Fruit fly (Drosophila melanogaster) whole organism, embryonic: Measurements from ENCODE around the gene Rab3-GAP.

Experiments used
- Awh ChIP-seq: fragments of 200-800 bp; sonication (Bioruptor generic); IDR thresholded peaks from 2 replicates; pipeline ENCODE4, ENCODE4 v1.3.6; 2022; ENCODE audit warnings: missing biosample characterization, missing genetic modification characterization
- B-H2 ChIP-seq: fragments of 200-800 bp; sonication (Bioruptor generic); optimal IDR thresholded peaks from 2 replicates; lab custom pipeline; 2018; ENCODE audit warnings: missing biosample characterization, mild to moderate bottlenecking, missing genetic modification characterization
- CG10431 ChIP-seq: fragments of 200-800 bp; sonication (Bioruptor generic); optimal IDR thresholded peaks from 3 replicates; lab custom pipeline; 2018; ENCODE audit warnings: missing biosample characterization, mild to moderate bottlenecking, missing genetic modification characterization
- CG10654 ChIP-seq: fragments of 200-800 bp; sonication (Bioruptor generic); optimal IDR thresholded peaks from 2 replicates; lab custom pipeline; 2016; ENCODE audit warnings: missing biosample characterization, missing genetic modification characterization
- CG10979 ChIP-seq: fragments of 200-800 bp; sonication (Bioruptor generic); optimal IDR thresholded peaks from 2 replicates; lab custom pipeline; 2018; ENCODE audit warnings: missing biosample characterization, mild to moderate bottlenecking, missing genetic modification characterization, moderate library complexity
- CG11093 ChIP-seq: fragments of 200-800 bp; sonication (Bioruptor generic); IDR thresholded peaks from 3 replicates; pipeline ENCODE4 v1.3.6; 2022; ENCODE audit warnings: missing biosample characterization, missing genetic modification characterization
- CG11723 ChIP-seq: fragments of 200-800 bp; sonication (Bioruptor generic); optimal IDR thresholded peaks from 2 replicates; lab custom pipeline; 2017; ENCODE audit warnings: missing biosample characterization, mild to moderate bottlenecking, missing genetic modification characterization
- CG12236 ChIP-seq: fragments of 200-800 bp; sonication (Bioruptor generic); optimal IDR thresholded peaks from 2 replicates; lab custom pipeline; 2016; ENCODE audit warnings: missing biosample characterization, missing genetic modification characterization
- CG13287 ChIP-seq: fragments of 200-800 bp; sonication (Bioruptor generic); IDR thresholded peaks from 2 replicates; pipeline ENCODE4 v1.3.6; 2022; ENCODE audit warnings: missing biosample characterization, missing genetic modification characterization; ENCODE audit not compliant: partially characterized antibody
- CG13296 ChIP-seq: fragments of 200-800 bp; sonication (Bioruptor generic); optimal IDR thresholded peaks from 3 replicates; lab custom pipeline; 2018; ENCODE audit warnings: missing biosample characterization, mild to moderate bottlenecking, missing genetic modification characterization
- CG14441 ChIP-seq: fragments of 200-800 bp; sonication (Bioruptor generic); IDR thresholded peaks from 2 replicates; pipeline ENCODE4 v1.3.6; 2022; ENCODE audit warnings: missing biosample characterization, missing genetic modification characterization
- CG30020 ChIP-seq: fragments of 200-800 bp; optimal IDR thresholded peaks from 2 replicates; lab custom pipeline; 2019; ENCODE audit warnings: missing biosample characterization, mild to moderate bottlenecking, missing genetic modification characterization, moderate library complexity
- CG3065 ChIP-seq: fragments of 200-800 bp; sonication (Bioruptor generic); optimal IDR thresholded peaks from 2 replicates; lab custom pipeline; 2016; ENCODE audit warnings: missing biosample characterization, missing genetic modification characterization
- CG3281 ChIP-seq: fragments of 200-800 bp; sonication (Bioruptor generic); optimal IDR thresholded peaks from 3 replicates; lab custom pipeline; 2017; ENCODE audit warnings: missing biosample characterization, mild to moderate bottlenecking, missing genetic modification characterization
- CG34376 ChIP-seq: fragments of 200-800 bp; sonication (Bioruptor generic); optimal IDR thresholded peaks from 2 replicates; lab custom pipeline; 2018; ENCODE audit warnings: missing biosample characterization, mild to moderate bottlenecking, missing genetic modification characterization
- CG6654 ChIP-seq: fragments of 200-800 bp; sonication (Bioruptor generic); optimal IDR thresholded peaks from 2 replicates; lab custom pipeline; 2017; ENCODE audit warnings: missing biosample characterization, mild to moderate bottlenecking, missing genetic modification characterization
- CG6813 ChIP-seq: fragments of 200-800 bp; sonication (Bioruptor generic); optimal IDR thresholded peaks from 2 replicates; lab custom pipeline; 2017; ENCODE audit warnings: missing biosample characterization, missing genetic modification characterization, mild to moderate bottlenecking, moderate library complexity, missing genetic modification reagents
- CoRest ChIP-seq: fragments of 200-800 bp; sonication (Bioruptor generic); optimal IDR thresholded peaks from 3 replicates; lab custom pipeline; 2018; ENCODE audit warnings: missing biosample characterization, mild to moderate bottlenecking, missing genetic modification characterization, moderate library complexity
- D19A ChIP-seq: fragments of 200-800 bp; optimal IDR thresholded peaks from 3 replicates; lab custom pipeline; 2019; ENCODE audit warnings: missing biosample characterization, mild to moderate bottlenecking, missing genetic modification characterization, moderate library complexity
- Dek ChIP-seq: fragments of 200-800 bp; sonication (Bioruptor generic); optimal IDR thresholded peaks from 3 replicates; lab custom pipeline; 2019; ENCODE audit warnings: missing biosample characterization, mild to moderate bottlenecking, missing genetic modification characterization, moderate library complexity
- ERR ChIP-seq: fragments of 200-800 bp; sonication (Bioruptor generic); optimal IDR thresholded peaks from 2 replicates; lab custom pipeline; 2016; ENCODE audit warnings: missing biosample characterization, missing genetic modification characterization
- Fer2 ChIP-seq: fragments of 200-800 bp; sonication (Bioruptor generic); optimal IDR thresholded peaks from 2 replicates; lab custom pipeline; 2018; ENCODE audit warnings: missing biosample characterization, mild to moderate bottlenecking, missing genetic modification characterization, moderate library complexity
- H15 ChIP-seq: fragments of 200-800 bp; sonication (Bioruptor generic); IDR thresholded peaks from 3 replicates; pipeline ENCODE4 v1.3.6; 2022; ENCODE audit warnings: missing biosample characterization, missing genetic modification characterization
- HHEX ChIP-seq: fragments of 200-800 bp; sonication (Bioruptor generic); optimal IDR thresholded peaks from 3 replicates; lab custom pipeline; 2017; ENCODE audit warnings: missing biosample characterization, mild to moderate bottlenecking, missing genetic modification characterization, missing genetic modification reagents
- HmgZ ChIP-seq: fragments of 200-800 bp; sonication (Bioruptor generic); optimal IDR thresholded peaks from 2 replicates; lab custom pipeline; 2018; ENCODE audit warnings: missing biosample characterization, mild to moderate bottlenecking, missing genetic modification characterization
- MTF-1 ChIP-seq: fragments of 200-800 bp; sonication (Bioruptor generic); optimal IDR thresholded peaks from 2 replicates; lab custom pipeline; 2018; ENCODE audit warnings: missing biosample characterization, mild to moderate bottlenecking, missing genetic modification characterization, borderline replicate concordance
- NK7.1 ChIP-seq: fragments of 200-800 bp; sonication (Bioruptor generic); optimal IDR thresholded peaks from 3 replicates; lab custom pipeline; 2016; ENCODE audit warnings: missing biosample characterization, missing genetic modification characterization
- Neu2 ChIP-seq: fragments of 200-800 bp; sonication (Bioruptor generic); optimal IDR thresholded peaks from 3 replicates; lab custom pipeline; 2016; ENCODE audit warnings: missing biosample characterization, missing genetic modification characterization, borderline replicate concordance
- Rfx ChIP-seq: fragments of 200-800 bp; sonication (Bioruptor generic); IDR thresholded peaks from 2 replicates; pipeline ENCODE4 v1.3.6; 2022; ENCODE audit warnings: missing biosample characterization, missing genetic modification characterization
- cad ChIP-seq: fragments of >200 bp; optimal IDR thresholded peaks from 2 replicates; lab custom pipeline; 2017; ENCODE audit warnings: missing biosample characterization, missing genetic modification characterization
- cwo ChIP-seq: fragments of 200-800 bp; sonication (Bioruptor generic); optimal IDR thresholded peaks from 3 replicates; lab custom pipeline; 2017; ENCODE audit warnings: missing biosample characterization, missing genetic modification characterization, mild to moderate bottlenecking, moderate library complexity, missing genetic modification reagents
- danr ChIP-seq: fragments of 200-800 bp; sonication (Bioruptor generic); IDR thresholded peaks from 2 replicates; pipeline ENCODE4 v1.3.6; 2022; ENCODE audit warnings: missing biosample characterization, missing genetic modification characterization
- dati ChIP-seq: fragments of 200-800 bp; sonication (Bioruptor generic); IDR thresholded peaks from 2 replicates; pipeline ENCODE4 v1.3.6; 2022; ENCODE audit warnings: missing biosample characterization, missing genetic modification characterization
- exex ChIP-seq: fragments of 200-800 bp; sonication (Bioruptor generic); optimal IDR thresholded peaks from 4 replicates; lab custom pipeline; 2018; ENCODE audit warnings: missing biosample characterization, mild to moderate bottlenecking, missing genetic modification characterization, moderate library complexity
- fd96Cb ChIP-seq: fragments of 200-800 bp; sonication (Bioruptor generic); optimal IDR thresholded peaks from 2 replicates; lab custom pipeline; 2018; ENCODE audit warnings: missing biosample characterization, mild to moderate bottlenecking, missing genetic modification characterization, moderate library complexity
- ind ChIP-seq: fragments of 200-800 bp; sonication (Bioruptor generic); optimal IDR thresholded peaks from 3 replicates; lab custom pipeline; 2016; ENCODE audit warnings: missing biosample characterization, missing genetic modification characterization
- insv ChIP-seq, 2 experiments: fragments of 200-800 bp; sonication (Bioruptor generic); optimal IDR thresholded peaks; 3 replicates each; lab custom pipeline; 2016 to 2018; ENCODE audit warnings: missing biosample characterization in 2 of 2, missing genetic modification characterization in 2 of 2
- knrl ChIP-seq: fragments of 200-800 bp; sonication (Bioruptor generic); IDR thresholded peaks from 3 replicates; pipeline ENCODE4 v1.3.6; 2022; ENCODE audit warnings: missing biosample characterization, missing genetic modification characterization; ENCODE audit not compliant: partially characterized antibody
- mld ChIP-seq: fragments of 200-800 bp; sonication (Bioruptor generic); IDR thresholded peaks from 3 replicates; pipeline ENCODE4 v1.3.6; 2022; ENCODE audit warnings: missing biosample characterization, missing genetic modification characterization; ENCODE audit not compliant: partially characterized antibody
- pan ChIP-seq, 4 experiments: fragments of >200 bp in 3 of 4; fragments of 200-800 bp in 1 of 4; sonication (Bioruptor generic) in 1 of 4; optimal IDR thresholded peaks in 3 of 4; IDR thresholded peaks in 1 of 4; 2 replicates each; pipeline versions ENCODE4 v1.3.6 to Lab custom; 2017 to 2022; ENCODE audit warnings: missing biosample characterization in 2 of 4, missing genetic modification characterization in 2 of 4, mixed read lengths in 1 of 4
- prd ChIP-seq, 3 experiments: fragments of >200 bp in 2 of 3; fragments of 200-800 bp in 1 of 3; sonication (Bioruptor generic) in 1 of 3; optimal IDR thresholded peaks in 2 of 3; IDR thresholded peaks in 1 of 3; 2 replicates in 2 of 3; 3 replicates in 1 of 3; pipeline versions ENCODE4 v1.3.6 to Lab custom; 2017 to 2022; ENCODE audit warnings: missing biosample characterization in 1 of 3, missing genetic modification characterization in 1 of 3
- psq ChIP-seq: fragments of 200-800 bp; sonication (Bioruptor generic); optimal IDR thresholded peaks from 2 replicates; lab custom pipeline; 2017; ENCODE audit warnings: missing biosample characterization, missing genetic modification characterization
- sd ChIP-seq: fragments of 200-800 bp; sonication (Bioruptor generic); optimal IDR thresholded peaks from 3 replicates; lab custom pipeline; 2018; ENCODE audit warnings: missing biosample characterization, mild to moderate bottlenecking, missing genetic modification characterization, moderate library complexity
- sima ChIP-seq: fragments of 200-800 bp; sonication (Bioruptor generic); optimal IDR thresholded peaks from 2 replicates; lab custom pipeline; 2016; ENCODE audit warnings: missing biosample characterization, missing genetic modification characterization
- z ChIP-seq: fragments of 200-800 bp; sonication (Bioruptor generic); IDR thresholded peaks from 3 replicates; pipeline ENCODE4 v1.3.6; 2022; ENCODE audit warnings: missing biosample characterization, missing genetic modification characterization
- zen2 ChIP-seq: fragments of 200-800 bp; sonication (Bioruptor generic); IDR thresholded peaks from 3 replicates; pipeline ENCODE4 v1.3.6; 2022; ENCODE audit warnings: missing biosample characterization, missing genetic modification characterization; ENCODE audit not compliant: partially characterized antibody

Rab3-GAP gene

DNA sequence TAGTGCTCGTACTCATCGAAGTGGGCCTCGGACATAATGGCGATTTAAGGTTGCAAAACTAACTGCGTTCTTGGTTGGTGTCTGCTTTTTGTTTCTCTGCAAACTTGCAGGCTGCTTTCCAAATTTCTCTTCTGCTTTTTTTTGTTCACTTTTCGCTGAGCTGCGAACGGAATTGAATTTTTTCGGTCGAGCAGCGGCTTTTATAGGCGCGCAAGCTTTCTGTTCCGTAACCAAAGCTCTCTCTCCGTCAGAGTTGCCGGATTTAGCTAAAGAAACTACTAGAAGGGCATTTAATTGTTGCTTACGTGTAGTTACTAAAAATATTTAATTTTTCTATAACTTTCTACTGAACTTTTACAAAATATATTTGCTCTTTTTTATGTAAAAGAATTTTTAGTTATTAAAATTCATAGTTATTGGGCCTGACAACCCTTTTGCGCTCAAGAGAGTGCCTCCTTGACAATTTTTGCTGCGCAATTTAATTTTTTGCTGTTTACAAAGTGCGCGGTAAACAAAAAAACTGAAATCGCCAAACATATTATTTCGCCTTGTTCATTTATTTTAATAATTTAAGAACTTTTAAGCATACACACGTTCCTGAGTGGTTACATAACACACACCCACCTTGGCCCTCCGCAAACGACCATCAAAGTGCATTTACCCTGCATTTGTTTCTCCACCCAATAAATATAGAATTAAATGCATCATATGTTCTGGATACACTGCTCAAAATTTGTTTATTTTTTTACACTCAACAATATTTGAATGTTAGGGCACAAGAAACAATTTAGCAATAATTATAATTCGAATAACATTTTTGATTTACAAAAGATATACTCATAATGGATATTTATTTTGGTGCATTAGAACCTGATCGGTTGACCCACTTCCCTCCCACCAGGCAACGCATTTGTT is 16.8 kb downstream of the Rab3-GAP start, which contains the start of gene CG6770 (continued):
- TF ChIP-seq zen2 (no peak), Fer2 (tag; lab: Kevin White, UChicago) (peak; percentile 80), CG30020 (tag; lab: Kevin White, UChicago) (peak; percentile 20), CG10979 (peak; percentile 64), ind (GFP tag; lab: Kevin White, UChicago) (peak; percentile 57), fd96Cb (tag; lab: Kevin White, UChicago) (peak; percentile 51), Dek (peak; percentile 87), Awh (GFP tag; lab: Robert Waterston, UW) (peak; percentile 79), HHEX (GFP tag; lab: Kevin White, UChicago) (peak; percentile 81), CG12236 (GFP tag; lab: Kevin White, UChicago) (no peak), CG11093 (GFP tag; lab: Robert Waterston, UW) (peak; percentile 73; the same call in 2 of the 3 replicates), CG3281 (GFP tag; lab: Kevin White, UChicago) (peak; percentile 85), B-H2 (peak; percentile 91), insv (GFP tag; optimal IDR thresholded peaks at IDR 0.05; lab: Kevin White, UChicago) (peak in 1 of 2 experiments; percentile 51), MTF-1 (GFP tag; lab: Kevin White, UChicago) (peak; percentile 9), Neu2 (no peak), prd (optimal IDR thresholded peaks at IDR 0.05; lab: Kevin White, UChicago) (no peak), prd (GFP tag; IDR thresholded peaks at IDR 0.05; lab: Robert Waterston, UW) (peak; percentile 93), mld (GFP tag; lab: Robert Waterston, UW) (0 out of 3 replicates have a peak, but pooled peaks have one; percentile 19), Rfx (GFP tag; lab: Robert Waterston, UW) (peak; percentile 94), CG14441 (GFP tag; lab: Robert Waterston, UW) (peak; percentile 80), danr (GFP tag; lab: Robert Waterston, UW) (peak; percentile 69; the same call in 1 of the 2 replicates), sima (no peak), CoRest (peak; percentile 82), CG34376 (peak; percentile 84), psq (GFP tag; lab: Kevin White, UChicago) (no peak), CG13296 (GFP tag; lab: Kevin White, UChicago) (peak; percentile 93), NK7.1 (GFP tag; lab: Kevin White, UChicago) (no peak), knrl (GFP tag; lab: Robert Waterston, UW) (no peak), cad (GFP tag; lab: Kevin White, UChicago) (no peak), CG10431 (peak; percentile 47), pan (optimal IDR thresholded peaks at IDR 0.05; lab: Kevin White, UChicago) (no peak), pan (GFP tag; optimal IDR thresholded peaks at IDR 0.05 in 1 of 2, IDR thresholded peaks at IDR 0.05 in 1 of 2) (peak in 1 of 2 experiments; percentile 90), CG13287 (GFP tag; lab: Robert Waterston, UW) (peak; percentile 28; the same call in 1 of the 2 replicates), CG6813 (GFP tag; lab: Kevin White, UChicago) (peak; percentile 88), cwo (GFP tag; lab: Kevin White, UChicago) (peak; percentile 86), exex (tag; lab: Kevin White, UChicago) (peak; percentile 67), ERR (GFP tag; lab: Kevin White, UChicago) (peak; percentile 26), HmgZ (peak; percentile 90), H15 (GFP tag; lab: Robert Waterston, UW) (peak; percentile 66; the same call in 1 of the 3 replicates), dati (GFP tag; lab: Robert Waterston, UW) (0 out of 2 replicates have a peak, but pooled peaks have one; percentile 29), CG3065 (GFP tag; lab: Kevin White, UChicago) (no peak), sd (tag; lab: Kevin White, UChicago) (peak; percentile 73), CG6654 (GFP tag; lab: Kevin White, UChicago) (no peak), CG11723 (GFP tag; lab: Kevin White, UChicago) (peak; percentile 58), z (GFP tag; lab: Robert Waterston, UW) (no peak), CG10654 (GFP tag; lab: Kevin White, UChicago) (no peak), D19A (tag; lab: Kevin White, UChicago) (peak; percentile 74)
